Fruit fly (Drosophila melanogaster): ENCODE results near the gene CG34375.

Gene CG34375

dm6 chr3R:23056753-23057152, 46.4 kb upstream of the CG34375 start (continued):
- no peak for TF ChIP-seq bcd (GFP tag; optimal IDR thresholded peaks at IDR 0.05)
- no peak for TF ChIP-seq Gsc (GFP tag; IDR thresholded peaks at IDR 0.05)

- TF ChIP-seq tup (GFP tag; optimal IDR thresholded peaks at IDR 0.05) (no peak), so (GFP tag; IDR thresholded peaks at IDR 0.05) (no peak), CG3726 (GFP tag; IDR thresholded peaks at IDR 0.05) (no peak), prd (optimal IDR thresholded peaks at IDR 0.05) (no peak), prd (GFP tag; IDR thresholded peaks at IDR 0.05) (0 out of 3 replicates have a peak, but pooled peaks have one; percentile 4), crp (GFP tag; optimal IDR thresholded peaks at IDR 0.05) (no peak), Med (GFP tag) (no peak), dm (GFP tag; optimal IDR thresholded peaks at IDR 0.05) (no peak), CG4360 (GFP tag; IDR thresholded peaks at IDR 0.05) (no peak)
These were observed 45.8 kb upstream of the CG34375 start for dm6 chr3R:23056113-23056512.

dm6 chr3R:23053936-23054335, 43.6 kb upstream of the CG34375 start, which contains the start of gene p53:
Gene p53, minus strand, starts transcription at chr3R:23054082.
- TF ChIP-seq gsb-n (tag; optimal IDR thresholded peaks at IDR 0.05) (peak; percentile 59), vfl (GFP tag; optimal IDR thresholded peaks at IDR 0.05) (peak; percentile 39), B-H2 (GFP tag; optimal IDR thresholded peaks at IDR 0.05) (peak; percentile 66), Dbx (GFP tag; IDR thresholded peaks at IDR 0.05) (peak; percentile 81; the same call in 2 of the 3 replicates), usp (GFP tag; optimal IDR thresholded peaks at IDR 0.05) (no peak), CG9932 (GFP tag; IDR thresholded peaks at IDR 0.05) (peak; percentile 75), emc (GFP tag; optimal IDR thresholded peaks at IDR 0.05) (peak; percentile 69), CG11695 (GFP tag; IDR thresholded peaks at IDR 0.05) (no peak), CG7372 (GFP tag; IDR thresholded peaks at IDR 0.05) (peak; percentile 49; the same call in 1 of the 2 replicates), Dek (tag; optimal IDR thresholded peaks at IDR 0.05) (peak; percentile 37), CG42726 (GFP tag; IDR thresholded peaks at IDR 0.05; ENCODE audit: partially characterized antibody) (peak; percentile 79; the same call in 1 of the 2 replicates), btn (GFP tag; optimal IDR thresholded peaks at IDR 0.05) (peak; percentile 68), CG9817 (tag; optimal IDR thresholded peaks at IDR 0.05) (peak; percentile 66), ranshi (GFP tag; IDR thresholded peaks at IDR 0.05) (peak; percentile 66), peb (GFP tag; IDR thresholded peaks at IDR 0.05) (0 out of 2 replicates have a peak, but pooled peaks have one; percentile 27), exex (tag; optimal IDR thresholded peaks at IDR 0.05) (peak; percentile 32), Gug (GFP tag; IDR thresholded peaks at IDR 0.05) (no peak), jing (GFP tag; optimal IDR thresholded peaks at IDR 0.05) (peak; percentile 34), CG34376 (GFP tag; optimal IDR thresholded peaks at IDR 0.05) (peak; percentile 78), cas (GFP tag; IDR thresholded peaks at IDR 0.05) (no peak), vvl (GFP tag; IDR thresholded peaks at IDR 0.05) (peak; percentile 79), crol (GFP tag; IDR thresholded peaks at IDR 0.05) (no peak), CG12942 (GFP tag; optimal IDR thresholded peaks at IDR 0.05) (peak; percentile 43), CG7745 (tag; optimal IDR thresholded peaks at IDR 0.05) (no peak), CG3065 (GFP tag; optimal IDR thresholded peaks at IDR 0.05) (no peak), CG7556 (GFP tag; optimal IDR thresholded peaks at IDR 0.05) (peak; percentile 33), CG17612 (GFP tag; IDR thresholded peaks at IDR 0.05) (0 out of 2 replicates have a peak, but pooled peaks have one; percentile 12), Dip2 (GFP tag; IDR thresholded peaks at IDR 0.05) (no peak), dm (GFP tag; optimal IDR thresholded peaks at IDR 0.05) (peak; percentile 61), Blimp-1 (GFP tag; optimal IDR thresholded peaks at IDR 0.05) (peak; percentile 41), CG8765 (GFP tag; IDR thresholded peaks at IDR 0.05) (peak; percentile 26; the same call in 1 of the 2 replicates), Nf-YA (GFP tag; IDR thresholded peaks at IDR 0.05) (peak; percentile 48), CG13894 (tag; optimal IDR thresholded peaks at IDR 0.05) (peak; percentile 46), CG30431 (GFP tag; optimal IDR thresholded peaks at IDR 0.05) (peak; percentile 67), Xrp1 (GFP tag; IDR thresholded peaks at IDR 0.05) (no peak), yki (optimal IDR thresholded peaks at IDR 0.05) (no peak), Eip74EF (GFP tag; optimal IDR thresholded peaks at IDR 0.05) (peak in 1 of 2 experiments; percentile 27), nau (GFP tag; optimal IDR thresholded peaks at IDR 0.05) (peak; percentile 86), CG9215 (GFP tag; IDR thresholded peaks at IDR 0.05) (0 out of 2 replicates have a peak, but pooled peaks have one; percentile 25)
